Worm (Caenorhabditis elegans) whole organism, L3 larva: ENCODE measurements around the gene F35C11.5.

Source experiments
- R02D3.7 ChIP-seq: fragments of 150-350 bp; optimal IDR thresholded peaks from 2 replicates; lab custom pipeline; 2014; ENCODE audit warnings: missing biosample characterization, missing genetic modification characterization
- ZK546.5 ChIP-seq: sonication (generic microtip); optimal IDR thresholded peaks from 2 replicates; lab custom pipeline; 2017; ENCODE audit warnings: missing biosample characterization, missing genetic modification characterization
- ama-1 ChIP-seq: fragments of 150-350 bp; optimal IDR thresholded peaks from 2 replicates; lab custom pipeline; 2018
- ceh-16 ChIP-seq: sonication (generic microtip); optimal IDR thresholded peaks from 2 replicates; lab custom pipeline; 2017; ENCODE audit warnings: missing biosample characterization, missing genetic modification characterization
- ceh-28 ChIP-seq: fragments of 150-350 bp; optimal IDR thresholded peaks from 2 replicates; lab custom pipeline; 2014; ENCODE audit warnings: missing biosample characterization, missing genetic modification reagents, missing genetic modification characterization
- ceh-9 ChIP-seq: sonication (generic microtip); optimal IDR thresholded peaks from 2 replicates; lab custom pipeline; 2018; ENCODE audit warnings: missing biosample characterization, missing genetic modification characterization
- daf-12 ChIP-seq: fragments of 150-350 bp; optimal IDR thresholded peaks from 2 replicates; lab custom pipeline; 2014; ENCODE audit warnings: missing biosample characterization, missing genetic modification reagents, missing genetic modification characterization
- egl-27 ChIP-seq: sonication (generic microtip); optimal IDR thresholded peaks from 4 replicates; lab custom pipeline; 2017; ENCODE audit warnings: missing biosample characterization, missing genetic modification reagents, missing genetic modification characterization
- egl-5 ChIP-seq: fragments of 150-350 bp; optimal IDR thresholded peaks from 2 replicates; lab custom pipeline; 2017; ENCODE audit warnings: missing biosample characterization, missing genetic modification reagents, missing genetic modification characterization, inconsistent platforms
- elt-2 ChIP-seq: sonication (generic microtip); optimal IDR thresholded peaks from 2 replicates; lab custom pipeline; 2016; ENCODE audit warnings: missing genetic modification reagents, mild to moderate bottlenecking, missing genetic modification characterization, missing compliant biosample characterization
- elt-3 ChIP-seq, 3 experiments: fragments of 150-350 bp in 1 of 3; sonication (generic microtip) in 2 of 3; optimal IDR thresholded peaks; 2 replicates in 2 of 3; 4 replicates in 1 of 3; lab custom pipeline; 2014 to 2017; ENCODE audit warnings: missing biosample characterization in 3 of 3, missing genetic modification characterization in 3 of 3
- fkh-2 ChIP-seq: fragments of 150-350 bp; optimal IDR thresholded peaks from 2 replicates; lab custom pipeline; 2014; ENCODE audit warnings: missing biosample characterization, missing genetic modification reagents, missing genetic modification characterization
- fos-1 ChIP-seq: fragments of 150-350 bp; optimal IDR thresholded peaks from 2 replicates; lab custom pipeline; 2014; ENCODE audit warnings: missing biosample characterization, missing genetic modification characterization
- hmg-11 ChIP-seq: sonication (generic microtip); optimal IDR thresholded peaks from 2 replicates; lab custom pipeline; 2016; ENCODE audit warnings: missing genetic modification characterization, missing compliant biosample characterization
- jun-1 ChIP-seq: fragments of 150-350 bp; optimal IDR thresholded peaks from 2 replicates; lab custom pipeline; 2014; ENCODE audit warnings: missing biosample characterization, missing genetic modification reagents, missing genetic modification characterization
- lin-15B ChIP-seq: fragments of 150-350 bp; optimal IDR thresholded peaks from 2 replicates; lab custom pipeline; 2014; ENCODE audit warnings: missing biosample characterization, missing genetic modification characterization
- lin-39 ChIP-seq: fragments of 150-350 bp; optimal IDR thresholded peaks from 2 replicates; lab custom pipeline; 2018; ENCODE audit warnings: missing biosample characterization, missing genetic modification reagents, missing genetic modification characterization
- mdl-1 ChIP-seq: fragments of 150-350 bp; optimal IDR thresholded peaks from 2 replicates; lab custom pipeline; 2014; ENCODE audit warnings: missing biosample characterization, missing genetic modification characterization
- mml-1 ChIP-seq: fragments of 150-350 bp; sonication (generic microtip); optimal IDR thresholded peaks from 3 replicates; lab custom pipeline; 2014; ENCODE audit warnings: missing biosample characterization, missing genetic modification characterization
- nfya-1 ChIP-seq: sonication (generic microtip); optimal IDR thresholded peaks from 2 replicates; lab custom pipeline; 2017; ENCODE audit warnings: missing genetic modification characterization, mild to moderate bottlenecking, missing compliant biosample characterization, antibody characterized with exemption, moderate library complexity; ENCODE audit not compliant: insufficient read depth
- nhr-11 ChIP-seq: fragments of 150-350 bp; optimal IDR thresholded peaks from 2 replicates; lab custom pipeline; 2014; ENCODE audit warnings: missing biosample characterization, missing genetic modification characterization
- nhr-23 ChIP-seq: fragments of 150-350 bp; optimal IDR thresholded peaks from 2 replicates; lab custom pipeline; 2014; ENCODE audit warnings: missing biosample characterization, missing genetic modification reagents, missing genetic modification characterization
- nhr-237 ChIP-seq: fragments of 150-350 bp; optimal IDR thresholded peaks from 2 replicates; lab custom pipeline; 2014; ENCODE audit warnings: missing biosample characterization, missing genetic modification characterization
- nhr-43 ChIP-seq: sonication (generic microtip); optimal IDR thresholded peaks from 2 replicates; lab custom pipeline; 2016; ENCODE audit warnings: mild to moderate bottlenecking, missing genetic modification characterization, missing compliant biosample characterization; ENCODE audit not compliant: poor library complexity, severe bottlenecking
- nhr-67 ChIP-seq: fragments of 150-350 bp; optimal IDR thresholded peaks from 2 replicates; lab custom pipeline; 2014; ENCODE audit warnings: missing biosample characterization, missing genetic modification characterization
- nhr-76 ChIP-seq: fragments of 150-350 bp; sonication (generic microtip); optimal IDR thresholded peaks from 5 replicates; lab custom pipeline; 2014; ENCODE audit warnings: missing biosample characterization, missing genetic modification characterization
- nhr-77 ChIP-seq: fragments of 150-350 bp; optimal IDR thresholded peaks from 2 replicates; lab custom pipeline; 2014; ENCODE audit warnings: missing biosample characterization, missing genetic modification characterization
- pha-4 ChIP-seq: fragments of 150-350 bp; optimal IDR thresholded peaks from 2 replicates; lab custom pipeline; 2014; ENCODE audit warnings: missing biosample characterization, missing genetic modification reagents, missing genetic modification characterization
- pqm-1 ChIP-seq: fragments of 150-350 bp; optimal IDR thresholded peaks from 2 replicates; lab custom pipeline; 2017; ENCODE audit warnings: missing biosample characterization, missing genetic modification characterization, inconsistent platforms
- skn-1 ChIP-seq: fragments of 150-350 bp; optimal IDR thresholded peaks from 2 replicates; lab custom pipeline; 2014; ENCODE audit warnings: missing biosample characterization, missing genetic modification characterization
- tbx-2 ChIP-seq: sonication (generic microtip); optimal IDR thresholded peaks from 2 replicates; lab custom pipeline; 2016; ENCODE audit warnings: mild to moderate bottlenecking, missing genetic modification characterization, missing compliant biosample characterization
- unc-39 ChIP-seq: sonication (generic microtip); optimal IDR thresholded peaks from 4 replicates; lab custom pipeline; 2017; ENCODE audit warnings: missing biosample characterization, missing genetic modification characterization
- unc-62 ChIP-seq: fragments of 150-350 bp; sonication (generic microtip); optimal IDR thresholded peaks from 4 replicates; lab custom pipeline; 2014; ENCODE audit warnings: missing biosample characterization, missing genetic modification reagents, missing genetic modification characterization
- zag-1 ChIP-seq: fragments of 150-350 bp; optimal IDR thresholded peaks from 2 replicates; lab custom pipeline; 2014; ENCODE audit warnings: missing biosample characterization, missing genetic modification characterization
- ztf-11 ChIP-seq: fragments of 150-350 bp; optimal IDR thresholded peaks from 2 replicates; lab custom pipeline; 2014; ENCODE audit warnings: missing biosample characterization, missing genetic modification characterization
- ztf-4 ChIP-seq: fragments of 150-350 bp; optimal IDR thresholded peaks from 2 replicates; lab custom pipeline; 2014; ENCODE audit warnings: missing biosample characterization, missing genetic modification characterization

Gene F35C11.5

ce11 chrII:8253160-8253793 lies at the start of gene F35C11.5:
TSS of gene F35C11.5 (plus strand) at chrII:8253743.
- TF ChIP-seq daf-12 (tag; lab: Kevin White, UChicago), result no peak
- no peak for TF ChIP-seq elt-2 (tag; lab: Kevin White, UChicago)
- no peak for TF ChIP-seq nhr-23 (tag; lab: Kevin White, UChicago)
- no peak for TF ChIP-seq tbx-2 (tag; lab: Kevin White, UChicago)
- no peak for TF ChIP-seq nfya-1
- TF ChIP-seq unc-62 (GFP tag; lab: Kevin White, UChicago), result no peak
- TF ChIP-seq ceh-28 (tag; lab: Kevin White, UChicago), result no peak
- no peak for TF ChIP-seq mml-1 (tag; lab: Kevin White, UChicago)

- no peak for TF ChIP-seq nhr-237 (tag; lab: Kevin White, UChicago)
- no peak for TF ChIP-seq nhr-77 (tag; lab: Kevin White, UChicago)
- no peak for TF ChIP-seq ceh-9 (tag; lab: Kevin White, UChicago)
- TF ChIP-seq R02D3.7 (tag; lab: Kevin White, UChicago), result no peak
- no peak for TF ChIP-seq zag-1 (tag; lab: Kevin White, UChicago)
- TF ChIP-seq skn-1 (tag; lab: Kevin White, UChicago), result no peak
- no peak for TF ChIP-seq ZK546.5
Measured at ce11 chrII:8204039-8204438, 49.5 kb upstream of the F35C11.5 start, which contains the start of gene col-76. TSS of gene col-76 (plus strand) at chrII:8204339.

ce11 chrII:8205612-8206011 lies 47.9 kb upstream of the F35C11.5 start:
- TF ChIP-seq pqm-1 (peak; percentile 2), skn-1 (tag; lab: Kevin White, UChicago) (peak; percentile 40), egl-27 (no peak), pha-4 (tag; lab: Kevin White, UChicago) (peak; percentile 18), ceh-9 (tag; lab: Kevin White, UChicago) (no peak), elt-2 (tag; lab: Kevin White, UChicago) (peak; percentile 63), egl-5 (no peak)

- no peak for TF ChIP-seq fos-1 (tag; lab: Kevin White, UChicago)
- no peak for TF ChIP-seq unc-62 (GFP tag; lab: Kevin White, UChicago)
- no peak for TF ChIP-seq ceh-16 (tag; lab: Kevin White, UChicago)
- no peak for TF ChIP-seq jun-1 (tag; lab: Kevin White, UChicago)
- TF ChIP-seq lin-15B (tag; lab: Kevin White, UChicago), result no peak
- TF ChIP-seq egl-27, result no peak
- TF ChIP-seq skn-1 (tag; lab: Kevin White, UChicago), result no peak
- no peak for TF ChIP-seq lin-39
- no peak for TF ChIP-seq unc-39
- TF ChIP-seq pha-4 (tag; lab: Kevin White, UChicago), result no peak
Measured at ce11 chrII:8209476-8209875, 44.1 kb upstream of the F35C11.5 start, which contains the start of gene M110.8. TSS of gene M110.8 (minus strand) at chrII:8209576.

ce11 chrII:8212680-8213079 lies 40.9 kb upstream of the F35C11.5 start, which contains the start of gene twk-3:
TSS of gene twk-3 (minus strand) at chrII:8212780.
- no peak for TF ChIP-seq fkh-2
- no peak for TF ChIP-seq ceh-16 (tag; lab: Kevin White, UChicago)
- TF ChIP-seq mdl-1 (tag; lab: Kevin White, UChicago), result no peak
- TF ChIP-seq pqm-1, result no peak
- TF ChIP-seq nhr-237 (tag; lab: Kevin White, UChicago), result no peak
- TF ChIP-seq daf-12 (tag; lab: Kevin White, UChicago), result no peak

ce11 chrII:8214367-8214766 lies 39.2 kb upstream of the F35C11.5 start, which contains the start of gene M110.10:
TSS of gene M110.10 (minus strand) at chrII:8214467.
- TF ChIP-seq pha-4 (tag; lab: Kevin White, UChicago), result peak; percentile 7
- no peak for TF ChIP-seq ceh-28 (tag; lab: Kevin White, UChicago)
- TF ChIP-seq, all 47 proteins: peak for 1

ce11 chrII:8216433-8216832 lies 37.1 kb upstream of the F35C11.5 start, which contains the start of gene M110.3:
TSS of gene M110.3 (minus strand) at chrII:8216616.
- TF ChIP-seq jun-1 (tag; lab: Kevin White, UChicago) (peak; percentile 4), fos-1 (tag; lab: Kevin White, UChicago) (no peak), ztf-4 (no peak), mml-1 (tag; lab: Kevin White, UChicago) (no peak), nhr-11 (tag; lab: Kevin White, UChicago) (no peak), unc-62 (GFP tag; lab: Kevin White, UChicago) (no peak), nhr-77 (tag; lab: Kevin White, UChicago) (no peak), ZK546.5 (no peak), mdl-1 (tag; lab: Kevin White, UChicago) (no peak), hmg-11 (tag; lab: Kevin White, UChicago) (peak; percentile 71), ama-1 (lab: Kevin White, UChicago) (no peak), ceh-28 (tag; lab: Kevin White, UChicago) (peak; percentile 69), zag-1 (tag; lab: Kevin White, UChicago) (no peak), nhr-43 (tag; lab: Kevin White, UChicago) (no peak), nhr-23 (tag; lab: Kevin White, UChicago) (peak; percentile 73), skn-1 (tag; lab: Kevin White, UChicago) (no peak), nhr-67 (no peak), nhr-76 (tag; lab: Kevin White, UChicago) (no peak), elt-2 (tag; lab: Kevin White, UChicago) (peak; percentile 14), unc-39 (no peak), elt-3 (tag; optimal IDR thresholded peaks at IDR 0.05; lab: Kevin White, UChicago) (no peak), lin-39 (peak; percentile 70), ztf-11 (tag; lab: Kevin White, UChicago) (no peak), pha-4 (tag; lab: Kevin White, UChicago) (peak; percentile 80), tbx-2 (tag; lab: Kevin White, UChicago) (no peak)
